Fruit fly (Drosophila melanogaster) S2 (cell line): ENCODE results near the gene Nep2.

Experiments
- CG8478 ChIP-seq: fragments of >200 bp; optimal IDR thresholded peaks from 2 replicates; lab custom pipeline; 2018
- CTCF ChIP-seq, 2 experiments: fragments of >200 bp; optimal IDR thresholded peaks; 2 replicates each; lab custom pipeline; 2018

DNA sequence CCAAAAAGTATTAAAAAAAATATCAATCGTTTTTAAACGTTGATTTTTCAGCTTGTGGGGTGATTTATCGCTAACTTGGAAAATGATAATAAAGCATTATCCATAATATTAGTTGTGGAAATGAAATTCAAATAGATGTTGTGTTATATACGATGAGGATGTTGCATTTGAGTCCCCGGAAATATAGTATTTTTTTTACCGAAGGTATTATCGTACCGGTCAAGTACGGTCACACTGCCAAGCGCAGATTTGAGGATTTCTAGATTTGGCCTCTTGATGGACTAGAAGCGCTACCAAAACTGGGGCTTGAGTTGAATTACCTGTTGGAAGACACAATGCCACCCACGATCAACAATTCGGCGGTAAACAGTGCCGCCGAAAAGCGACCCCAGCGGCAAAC, 43.7 kb upstream of the Nep2 start:
- TF ChIP-seq CTCF (optimal IDR thresholded peaks at IDR 0.05; lab: Kevin White, UChicago) (no peak), CG8478 (lab: Kevin White, UChicago) (no peak)
